Fruit fly (Drosophila melanogaster): ENCODE measurements around the gene Oseg1.

The Oseg1 gene

DNA sequence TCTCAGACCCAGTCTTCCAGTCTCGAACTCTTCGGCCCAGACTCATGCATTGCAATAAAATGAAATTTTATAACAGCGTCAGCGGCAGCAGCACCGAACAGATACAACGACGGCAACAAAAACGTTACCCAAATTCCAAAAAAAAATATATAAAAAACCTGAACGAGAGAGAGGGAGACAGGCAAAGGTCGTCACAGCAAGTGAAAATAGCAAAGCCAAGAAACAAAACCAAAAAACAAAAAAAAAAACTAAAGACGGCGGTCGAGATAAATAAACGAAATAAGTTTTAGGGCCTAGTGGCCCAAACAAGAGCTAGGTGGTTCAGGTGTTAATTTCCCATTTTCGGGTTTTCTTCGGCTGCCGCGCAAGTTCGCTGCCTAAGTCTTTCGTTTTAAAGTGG is 38.5 kb downstream of the Oseg1 start:
- TF ChIP-seq Mnt (GFP tag; optimal IDR thresholded peaks at IDR 0.05): no peak
- no peak for TF ChIP-seq pad (GFP tag; optimal IDR thresholded peaks at IDR 0.05)
- no peak for TF ChIP-seq cnc (optimal IDR thresholded peaks at IDR 0.05)
- no peak for TF ChIP-seq toe (GFP tag; optimal IDR thresholded peaks at IDR 0.05)
- no peak for TF ChIP-seq cic (GFP tag; optimal IDR thresholded peaks at IDR 0.05)
- TF ChIP-seq CG11617 (GFP tag; optimal IDR thresholded peaks at IDR 0.05): no peak
- no peak for TF ChIP-seq Clk (GFP tag; optimal IDR thresholded peaks at IDR 0.05)
- no peak for TF ChIP-seq CG5204 (GFP tag; optimal IDR thresholded peaks at IDR 0.05)
- no peak for TF ChIP-seq Hr96 (GFP tag; optimal IDR thresholded peaks at IDR 0.05)
- no peak for TF ChIP-seq CG7045 (GFP tag; optimal IDR thresholded peaks at IDR 0.05)
- TF ChIP-seq CG1620 (GFP tag; optimal IDR thresholded peaks at IDR 0.05): no peak
- no peak for TF ChIP-seq Crg-1 (GFP tag; optimal IDR thresholded peaks at IDR 0.05)
- TF ChIP-seq CG14711 (tag; optimal IDR thresholded peaks at IDR 0.05): no peak
- no peak for TF ChIP-seq CG12768 (GFP tag; optimal IDR thresholded peaks at IDR 0.05)
- no peak for TF ChIP-seq kay (GFP tag; ENCODE audit: borderline replicate concordance)
- no peak for TF ChIP-seq tj (GFP tag; optimal IDR thresholded peaks at IDR 0.05)
- TF ChIP-seq CG33017 (tag; optimal IDR thresholded peaks at IDR 0.05): no peak
- no peak for TF ChIP-seq bab1 (GFP tag; optimal IDR thresholded peaks at IDR 0.05)

DNA sequence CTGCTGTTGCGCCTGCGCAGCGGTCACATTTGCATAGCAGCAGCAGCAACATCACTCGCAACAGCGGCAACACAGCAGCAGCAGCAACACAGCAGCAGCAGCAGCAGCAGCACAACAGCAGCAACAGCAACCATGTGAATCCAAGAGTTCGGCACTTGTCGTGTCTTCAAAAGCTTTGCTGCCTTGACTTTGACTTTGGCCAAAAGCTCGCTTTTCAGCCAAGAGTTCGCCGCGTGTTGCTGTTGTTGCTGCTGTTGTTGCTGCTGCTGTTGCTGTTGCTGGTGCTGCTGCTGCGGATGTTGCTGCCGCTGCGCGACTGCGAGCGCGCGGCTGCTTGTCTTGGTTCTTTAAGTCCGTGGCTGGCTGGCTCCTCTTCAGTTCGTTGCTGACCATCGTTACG is 40.6 kb downstream of the Oseg1 start, which contains the start of gene ImpE1:
Gene ImpE1, plus strand, starts transcription at position 371 of the 400 bp plus-strand sequence.
- no peak for TF ChIP-seq Mnt (GFP tag; optimal IDR thresholded peaks at IDR 0.05)
- TF ChIP-seq ovo (GFP tag; optimal IDR thresholded peaks at IDR 0.05): no peak
- TF ChIP-seq toe (GFP tag; optimal IDR thresholded peaks at IDR 0.05): no peak
- no peak for TF ChIP-seq CG14711 (tag; optimal IDR thresholded peaks at IDR 0.05)
- TF ChIP-seq CG11617 (GFP tag; optimal IDR thresholded peaks at IDR 0.05): no peak

DNA sequence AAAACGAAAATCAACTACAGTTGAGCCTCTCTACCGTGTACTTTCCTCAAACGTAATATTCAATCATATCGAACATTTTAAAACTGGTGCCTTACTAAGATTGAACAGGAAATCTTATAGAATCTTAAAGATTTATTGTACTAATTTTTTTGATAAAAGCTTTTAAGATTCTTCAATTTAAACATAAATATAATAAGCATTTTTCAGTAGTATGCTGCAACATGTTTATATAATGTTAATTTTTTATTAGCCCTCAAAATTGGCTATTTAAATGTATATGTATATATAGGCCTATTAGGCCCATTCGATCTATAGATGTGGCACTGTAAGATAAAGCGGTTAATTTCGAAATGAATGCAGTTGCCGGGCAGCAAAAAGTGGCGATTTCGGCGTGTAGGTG is 41.1 kb downstream of the Oseg1 start:
- TF ChIP-seq tj (GFP tag; optimal IDR thresholded peaks at IDR 0.05) (no peak), CG1620 (GFP tag; optimal IDR thresholded peaks at IDR 0.05) (no peak), CG11617 (GFP tag; optimal IDR thresholded peaks at IDR 0.05) (no peak), CG5204 (GFP tag; optimal IDR thresholded peaks at IDR 0.05) (no peak), Mnt (GFP tag; optimal IDR thresholded peaks at IDR 0.05) (no peak), ovo (GFP tag; optimal IDR thresholded peaks at IDR 0.05) (no peak), cnc (optimal IDR thresholded peaks at IDR 0.05) (no peak), kay (GFP tag; ENCODE audit: borderline replicate concordance) (no peak), CG33017 (tag; optimal IDR thresholded peaks at IDR 0.05) (no peak), Hr96 (GFP tag; optimal IDR thresholded peaks at IDR 0.05) (no peak), CG7045 (GFP tag; optimal IDR thresholded peaks at IDR 0.05) (no peak), toe (GFP tag; optimal IDR thresholded peaks at IDR 0.05) (no peak), bab1 (GFP tag; optimal IDR thresholded peaks at IDR 0.05) (no peak), CG12768 (GFP tag; optimal IDR thresholded peaks at IDR 0.05) (no peak), pad (GFP tag; optimal IDR thresholded peaks at IDR 0.05) (no peak)

DNA sequence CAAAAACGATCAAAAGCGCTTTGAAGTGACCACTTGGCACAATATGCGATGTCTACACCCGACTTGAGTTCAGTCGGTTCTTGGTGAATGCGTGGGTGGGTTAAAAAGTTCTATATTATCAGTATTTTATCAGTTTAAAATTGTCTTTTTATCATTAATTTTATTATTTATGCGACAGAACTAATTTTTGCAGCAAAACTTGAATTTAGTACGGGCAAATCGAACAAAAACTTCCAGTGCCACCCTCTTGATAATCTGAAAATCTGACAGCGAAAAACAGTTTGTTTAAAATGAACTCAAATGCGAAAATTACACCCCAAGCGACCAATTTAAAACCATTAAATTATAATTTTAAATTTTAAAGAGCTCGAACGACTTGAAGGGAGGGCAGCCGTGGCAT is 41.7 kb downstream of the Oseg1 start:
- TF ChIP-seq pad (GFP tag; optimal IDR thresholded peaks at IDR 0.05): no peak
- no peak for TF ChIP-seq CG7101 (tag; optimal IDR thresholded peaks at IDR 0.05)
- no peak for TF ChIP-seq cnc (optimal IDR thresholded peaks at IDR 0.05)
- TF ChIP-seq CG7045 (GFP tag; optimal IDR thresholded peaks at IDR 0.05): no peak
- TF ChIP-seq ovo (GFP tag; optimal IDR thresholded peaks at IDR 0.05): no peak
- no peak for TF ChIP-seq CG14711 (tag; optimal IDR thresholded peaks at IDR 0.05)
- no peak for TF ChIP-seq Mnt (GFP tag; optimal IDR thresholded peaks at IDR 0.05)
- no peak for TF ChIP-seq Crg-1 (GFP tag; optimal IDR thresholded peaks at IDR 0.05)
- no peak for TF ChIP-seq CG5204 (GFP tag; optimal IDR thresholded peaks at IDR 0.05)

DNA sequence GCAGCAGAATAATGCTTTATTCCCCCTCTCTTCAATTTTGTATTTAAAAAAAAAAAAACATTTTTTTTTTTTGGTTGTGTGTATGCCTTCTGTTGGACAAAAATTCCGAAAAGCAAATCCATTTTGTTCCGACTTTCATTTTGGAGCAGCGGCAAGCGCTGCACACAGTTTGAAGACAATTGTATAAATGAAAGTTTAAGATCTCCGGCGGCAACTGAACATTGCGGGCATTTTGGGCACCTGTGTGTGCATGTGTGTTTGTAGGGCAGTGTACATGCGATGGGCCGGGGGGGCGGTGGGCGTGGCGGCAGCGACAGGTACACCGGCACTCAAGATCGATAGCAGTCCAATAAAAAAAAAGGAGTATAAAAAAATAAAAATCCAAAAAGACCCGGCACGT is 43.2 kb downstream of the Oseg1 start:
- TF ChIP-seq kay (GFP tag; ENCODE audit: borderline replicate concordance): peak; percentile 14
- TF ChIP-seq Clk (GFP tag; optimal IDR thresholded peaks at IDR 0.05): no peak

DNA sequence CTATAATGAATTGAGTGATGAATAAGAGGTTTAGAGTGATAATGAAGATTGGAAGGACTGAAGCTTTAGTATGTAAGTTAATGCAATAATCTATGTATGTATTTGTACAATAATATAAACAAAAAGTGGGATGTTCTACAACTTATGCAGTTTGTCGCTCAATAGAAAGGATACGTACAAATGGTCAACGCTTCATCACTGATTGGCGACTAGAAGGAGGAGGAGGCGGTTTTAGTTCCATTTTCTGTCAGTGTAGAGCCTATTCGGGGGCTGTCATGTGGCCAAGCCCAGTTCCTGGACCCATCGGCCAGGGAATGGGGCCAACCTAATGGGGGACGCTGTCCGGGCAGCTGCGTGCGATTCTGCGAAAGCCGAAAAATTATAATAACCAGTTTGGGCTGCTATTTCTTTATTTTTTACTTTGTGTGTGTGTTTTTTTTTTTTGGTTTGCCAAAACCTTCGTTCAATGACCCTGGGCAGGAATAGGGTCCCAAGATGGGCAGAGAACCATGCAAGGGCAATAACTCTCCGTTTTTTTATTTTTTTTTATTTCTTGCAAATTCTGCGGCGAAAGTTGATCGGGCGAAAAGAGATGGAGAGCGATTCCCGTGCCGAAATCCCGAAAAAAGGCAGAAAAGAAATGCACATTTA is 43.8 kb downstream of the Oseg1 start:
- TF ChIP-seq CG5204 (GFP tag; optimal IDR thresholded peaks at IDR 0.05) (no peak), CG33017 (tag; optimal IDR thresholded peaks at IDR 0.05) (no peak), Hr96 (GFP tag; optimal IDR thresholded peaks at IDR 0.05) (no peak), cic (GFP tag; optimal IDR thresholded peaks at IDR 0.05) (no peak), cnc (optimal IDR thresholded peaks at IDR 0.05) (no peak), CG11617 (GFP tag; optimal IDR thresholded peaks at IDR 0.05) (no peak), bab1 (GFP tag; optimal IDR thresholded peaks at IDR 0.05) (no peak), Crg-1 (GFP tag; optimal IDR thresholded peaks at IDR 0.05) (no peak), pad (GFP tag; optimal IDR thresholded peaks at IDR 0.05) (no peak), Mnt (GFP tag; optimal IDR thresholded peaks at IDR 0.05) (no peak), toe (GFP tag; optimal IDR thresholded peaks at IDR 0.05) (no peak), ovo (GFP tag; optimal IDR thresholded peaks at IDR 0.05) (no peak), Clk (GFP tag; optimal IDR thresholded peaks at IDR 0.05) (no peak), CG14711 (tag; optimal IDR thresholded peaks at IDR 0.05) (no peak)

DNA sequence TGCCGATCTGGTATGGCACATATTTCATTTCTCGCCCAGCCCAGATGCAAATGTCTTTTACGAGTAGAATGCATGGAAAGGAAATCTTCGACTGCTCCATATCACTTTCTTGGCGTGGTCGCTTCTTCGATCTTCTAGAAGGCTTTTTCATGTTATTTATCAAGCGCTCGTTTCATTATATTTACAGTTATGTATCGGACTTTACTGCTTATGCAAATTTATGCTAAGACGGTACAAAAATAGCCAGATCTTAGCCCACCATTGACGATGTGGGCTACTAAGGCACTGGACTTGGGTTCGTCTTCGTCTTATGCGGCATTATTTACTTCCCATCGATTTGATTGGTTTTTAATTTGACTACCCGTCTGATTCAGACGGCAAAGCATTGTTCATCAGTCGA is 49.4 kb downstream of the Oseg1 start:
- TF ChIP-seq cnc (optimal IDR thresholded peaks at IDR 0.05) (no peak), Clk (GFP tag; optimal IDR thresholded peaks at IDR 0.05) (no peak), CG7045 (GFP tag; optimal IDR thresholded peaks at IDR 0.05) (no peak), CG11617 (GFP tag; optimal IDR thresholded peaks at IDR 0.05) (no peak), CG1620 (GFP tag; optimal IDR thresholded peaks at IDR 0.05) (no peak), cic (GFP tag; optimal IDR thresholded peaks at IDR 0.05) (no peak), Hr96 (GFP tag; optimal IDR thresholded peaks at IDR 0.05) (no peak), tj (GFP tag; optimal IDR thresholded peaks at IDR 0.05) (no peak), CG12768 (GFP tag; optimal IDR thresholded peaks at IDR 0.05) (no peak), Crg-1 (GFP tag; optimal IDR thresholded peaks at IDR 0.05) (no peak), Mnt (GFP tag; optimal IDR thresholded peaks at IDR 0.05) (no peak), CG14711 (tag; optimal IDR thresholded peaks at IDR 0.05) (no peak), pad (GFP tag; optimal IDR thresholded peaks at IDR 0.05) (no peak), bab1 (GFP tag; optimal IDR thresholded peaks at IDR 0.05) (no peak)

Data from whole organism, adult.